Fruit fly (Drosophila melanogaster): ENCODE data around the gene Ugt307A1.

- TF ChIP-seq Eip78C (GFP tag) = peak; percentile 62
- no peak for TF ChIP-seq Sox102F (GFP tag; optimal IDR thresholded peaks at IDR 0.05)
- no peak for TF ChIP-seq CG8119 (GFP tag; IDR thresholded peaks at IDR 0.05)
- TF ChIP-seq acj6 (GFP tag; optimal IDR thresholded peaks at IDR 0.05) = no peak
- no peak for TF ChIP-seq CG11294 (GFP tag; IDR thresholded peaks at IDR 0.05)
- no peak for TF ChIP-seq OdsH (GFP tag; optimal IDR thresholded peaks at IDR 0.05)
- TF ChIP-seq eg (GFP tag; IDR thresholded peaks at IDR 0.05) = no peak
Measured at dm6 chr2L:7076804-7077203, 9.0 kb downstream of the Ugt307A1 start.

All from whole organism, prepupa.